Fruit fly (Drosophila melanogaster): ENCODE results near the gene CG17612.

Gene CG17612

DNA sequence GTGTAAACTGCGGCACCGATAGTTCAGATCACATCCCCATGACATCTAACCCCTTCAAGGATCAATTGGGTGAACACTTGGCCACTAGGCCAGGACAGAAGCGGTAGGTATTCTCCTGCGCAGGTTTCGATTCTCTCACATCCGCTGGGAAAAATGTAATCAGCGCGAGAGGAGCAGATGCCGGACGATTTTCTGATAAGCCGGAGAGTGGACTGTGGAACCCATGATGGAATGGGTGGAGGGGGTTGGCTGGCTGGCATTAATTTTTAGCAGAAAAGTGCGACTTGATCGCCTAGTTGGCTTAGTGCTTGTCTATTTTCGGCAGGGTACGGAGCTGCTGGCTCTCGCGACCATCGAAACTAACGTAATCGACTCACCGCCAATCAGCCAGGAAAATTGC is 5.5 kb upstream of the CG17612 start, which contains the start of gene Tps1:
Gene Tps1, plus strand, starts transcription at position 301 of the 400 bp plus-strand sequence.
- no peak for TF ChIP-seq insv (optimal IDR thresholded peaks at IDR 0.05)
- no peak for TF ChIP-seq Myc (optimal IDR thresholded peaks at IDR 0.05)
- TF ChIP-seq psq (optimal IDR thresholded peaks at IDR 0.05), result no peak

dm6 chr2L:4386926-4387550 is 4.5 kb upstream of the CG17612 start, which contains the start of gene Psf2:
Psf2 (minus strand) TSS chr2L:4387356.
- TF ChIP-seq Sin3A (optimal IDR thresholded peaks at IDR 0.05) (no peak), ttk (optimal IDR thresholded peaks at IDR 0.05) (no peak), h (optimal IDR thresholded peaks at IDR 0.05) (no peak), Myc (optimal IDR thresholded peaks at IDR 0.05) (no peak)

DNA sequence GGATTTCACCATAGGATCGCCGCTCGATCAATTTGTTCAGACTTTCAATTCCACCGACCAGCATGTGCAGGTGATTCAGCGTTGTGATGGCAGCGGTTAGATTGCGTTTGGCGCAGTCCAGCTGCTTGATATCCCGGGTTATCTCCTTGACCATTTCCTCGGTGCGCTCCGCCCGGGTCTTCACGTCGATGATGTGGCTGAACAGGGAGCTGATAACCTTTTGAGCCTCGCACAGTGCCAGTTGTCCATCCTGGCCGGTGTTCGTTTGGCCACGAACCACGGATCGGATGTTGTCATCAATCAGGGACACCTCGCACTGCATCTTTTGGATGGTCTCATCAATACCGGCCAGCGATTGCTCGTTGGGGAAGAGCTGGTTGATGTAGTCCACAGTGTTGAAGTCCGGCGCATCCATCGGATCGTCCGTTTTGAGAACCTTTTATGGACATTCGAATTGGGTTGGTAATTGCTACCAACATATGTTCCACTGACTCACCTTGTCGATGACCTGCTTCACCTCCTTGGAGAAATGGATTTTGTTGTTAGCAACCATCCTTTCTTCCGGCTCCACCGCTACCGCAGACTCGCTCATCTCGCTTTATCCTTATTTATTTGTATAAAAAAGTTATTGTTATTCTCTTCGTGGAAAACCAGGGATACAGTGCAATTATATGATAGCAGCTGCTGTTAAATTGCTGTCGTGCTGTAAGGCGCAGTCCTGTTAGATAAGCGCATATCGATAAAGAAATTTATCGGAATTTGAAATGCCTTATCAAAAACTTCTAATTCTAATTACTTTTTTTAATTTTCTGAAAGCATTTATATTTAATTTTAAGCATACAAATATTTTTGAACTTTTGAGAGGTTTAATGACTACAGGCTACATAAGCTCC is 3.1 kb upstream of the CG17612 start, which contains the start of gene Vps53:
Gene Vps53, minus strand, starts transcription at position 676 of the 893 bp plus-strand sequence.
- no peak for TF ChIP-seq ttk (optimal IDR thresholded peaks at IDR 0.05)
- TF ChIP-seq Sin3A (optimal IDR thresholded peaks at IDR 0.05), result no peak
- TF ChIP-seq h (optimal IDR thresholded peaks at IDR 0.05), result no peak
- TF ChIP-seq Myc (optimal IDR thresholded peaks at IDR 0.05), result no peak
- TF ChIP-seq insv (optimal IDR thresholded peaks at IDR 0.05), result no peak
- no peak for TF ChIP-seq psq (optimal IDR thresholded peaks at IDR 0.05)

- no peak for TF ChIP-seq ttk (optimal IDR thresholded peaks at IDR 0.05)
- no peak for TF ChIP-seq Sin3A (optimal IDR thresholded peaks at IDR 0.05)
- no peak for TF ChIP-seq Myc (optimal IDR thresholded peaks at IDR 0.05)
- TF ChIP-seq insv (optimal IDR thresholded peaks at IDR 0.05), result no peak
- TF ChIP-seq psq (optimal IDR thresholded peaks at IDR 0.05), result no peak
- TF ChIP-seq h (optimal IDR thresholded peaks at IDR 0.05), result no peak
These were observed 4.2 kb downstream of the CG17612 start for dm6 chr2L:4378380-4378779.

dm6 chr2L:4377747-4378146 is 4.8 kb downstream of the CG17612 start:
- TF ChIP-seq Myc (optimal IDR thresholded peaks at IDR 0.05), result no peak

dm6 chr2L:4375035-4376009 is 7.2 kb downstream of the CG17612 start:
- TF ChIP-seq insv (optimal IDR thresholded peaks at IDR 0.05) (no peak), Sin3A (optimal IDR thresholded peaks at IDR 0.05) (no peak), Myc (optimal IDR thresholded peaks at IDR 0.05) (no peak), ttk (optimal IDR thresholded peaks at IDR 0.05) (no peak), h (optimal IDR thresholded peaks at IDR 0.05) (no peak), psq (optimal IDR thresholded peaks at IDR 0.05) (no peak)

dm6 chr2L:4372802-4373570 is 9.5 kb downstream of the CG17612 start:
- TF ChIP-seq ttk (optimal IDR thresholded peaks at IDR 0.05) (no peak), h (optimal IDR thresholded peaks at IDR 0.05) (no peak), Myc (optimal IDR thresholded peaks at IDR 0.05) (no peak), psq (optimal IDR thresholded peaks at IDR 0.05) (no peak), insv (optimal IDR thresholded peaks at IDR 0.05) (no peak), Sin3A (optimal IDR thresholded peaks at IDR 0.05) (no peak)

dm6 chr2L:4371516-4372136 is 10.9 kb downstream of the CG17612 start:
- no peak for TF ChIP-seq Myc (optimal IDR thresholded peaks at IDR 0.05)
- no peak for TF ChIP-seq h (optimal IDR thresholded peaks at IDR 0.05)
- TF ChIP-seq ttk (optimal IDR thresholded peaks at IDR 0.05), result no peak
- no peak for TF ChIP-seq insv (optimal IDR thresholded peaks at IDR 0.05)
- no peak for TF ChIP-seq psq (optimal IDR thresholded peaks at IDR 0.05)
- no peak for TF ChIP-seq Sin3A (optimal IDR thresholded peaks at IDR 0.05)

- TF ChIP-seq psq (optimal IDR thresholded peaks at IDR 0.05) (no peak), insv (optimal IDR thresholded peaks at IDR 0.05) (no peak), h (optimal IDR thresholded peaks at IDR 0.05) (no peak), Myc (optimal IDR thresholded peaks at IDR 0.05) (no peak), ttk (optimal IDR thresholded peaks at IDR 0.05) (no peak), Sin3A (optimal IDR thresholded peaks at IDR 0.05) (no peak)
These were observed 11.9 kb downstream of the CG17612 start for dm6 chr2L:4370592-4370991.

- TF ChIP-seq Sin3A (optimal IDR thresholded peaks at IDR 0.05) (no peak), psq (optimal IDR thresholded peaks at IDR 0.05) (no peak), insv (optimal IDR thresholded peaks at IDR 0.05) (no peak), ttk (optimal IDR thresholded peaks at IDR 0.05) (no peak), h (optimal IDR thresholded peaks at IDR 0.05) (no peak), Myc (optimal IDR thresholded peaks at IDR 0.05) (no peak)
These were observed 12.5 kb downstream of the CG17612 start for dm6 chr2L:4370007-4370521.

All from Kc167 (cell line).